Worm (Caenorhabditis elegans) whole organism, L1 larva: Measurements from ENCODE around the gene C09E7.10.

ENCODE experiments used
- C16A3.4 ChIP-seq: fragments of 150-350 bp; optimal IDR thresholded peaks from 2 replicates; lab custom pipeline; 2014; ENCODE audit warnings: missing biosample characterization, missing genetic modification characterization
- F16B12.6 ChIP-seq: fragments of 150-350 bp; optimal IDR thresholded peaks from 2 replicates; lab custom pipeline; 2014; ENCODE audit warnings: missing biosample characterization, missing genetic modification characterization
- Y116A8C.19 ChIP-seq: sonication (generic microtip); optimal IDR thresholded peaks from 2 replicates; lab custom pipeline; 2016; ENCODE audit warnings: missing compliant biosample characterization, missing genetic modification characterization, borderline replicate concordance
- alr-1 ChIP-seq: fragments of 200-800 bp; sonication (Bioruptor generic); optimal IDR thresholded peaks from 2 replicates; lab custom pipeline; 2018; ENCODE audit warnings: borderline replicate concordance, mild to moderate bottlenecking, missing genetic modification characterization, missing compliant biosample characterization
- ama-1 ChIP-seq: fragments of 150-350 bp; optimal IDR thresholded peaks from 2 replicates; lab custom pipeline; 2014
- blmp-1 ChIP-seq: fragments of 150-350 bp; optimal IDR thresholded peaks from 2 replicates; lab custom pipeline; 2014; ENCODE audit warnings: missing biosample characterization, missing genetic modification characterization
- ceh-63 ChIP-seq: fragments of 200-800 bp; sonication (Bioruptor generic); optimal IDR thresholded peaks from 2 replicates; lab custom pipeline; 2018; ENCODE audit warnings: mild to moderate bottlenecking, missing genetic modification characterization, missing compliant biosample characterization
- ceh-82 ChIP-seq, 3 experiments: fragments of 150-350 bp in 1 of 3; sonication (generic microtip) in 2 of 3; optimal IDR thresholded peaks; 2 replicates each; lab custom pipeline; 2014 to 2017; ENCODE audit warnings: missing biosample characterization in 3 of 3, missing genetic modification characterization in 3 of 3
- ceh-90 ChIP-seq: sonication (generic microtip); optimal IDR thresholded peaks from 2 replicates; lab custom pipeline; 2016; ENCODE audit warnings: missing genetic modification characterization, missing compliant biosample characterization
- ces-1 ChIP-seq: fragments of 150-350 bp; optimal IDR thresholded peaks from 2 replicates; lab custom pipeline; 2014; ENCODE audit warnings: missing biosample characterization, missing genetic modification reagents, missing genetic modification characterization
- dpl-1 ChIP-seq, 3 experiments: fragments of 150-350 bp in 2 of 3; sonication (generic microtip) in 1 of 3; optimal IDR thresholded peaks; 2 replicates each; lab custom pipeline; 2014 to 2017; ENCODE audit warnings: missing biosample characterization in 3 of 3, missing genetic modification characterization in 3 of 3, missing genetic modification reagents in 3 of 3
- dsc-1 ChIP-seq: sonication (generic microtip); optimal IDR thresholded peaks from 2 replicates; lab custom pipeline; 2016; ENCODE audit warnings: mild to moderate bottlenecking, missing genetic modification characterization, missing compliant biosample characterization
- efl-1 ChIP-seq, 4 experiments: fragments of 150-350 bp; optimal IDR thresholded peaks in 3 of 4; peaks in 1 of 4; 1 replicate in 1 of 4; 2 replicates in 3 of 4; lab custom pipeline; 2014; ENCODE audit warnings: missing biosample characterization in 2 of 4, missing genetic modification characterization in 2 of 4, missing genetic modification reagents in 2 of 4
- egl-13 ChIP-seq: sonication (generic microtip); optimal IDR thresholded peaks from 2 replicates; lab custom pipeline; 2016; ENCODE audit warnings: missing genotype, missing genetic modification reagents, missing genetic modification characterization, missing compliant biosample characterization
- egl-27 ChIP-seq, 2 experiments: fragments of 150-350 bp in 1 of 2; sonication (generic microtip); optimal IDR thresholded peaks; 3 replicates each; lab custom pipeline; 2017 to 2018; ENCODE audit warnings: missing biosample characterization in 2 of 2, missing genetic modification characterization in 2 of 2, missing genetic modification reagents in 2 of 2
- elt-2 ChIP-seq: sonication (generic microtip); optimal IDR thresholded peaks from 2 replicates; lab custom pipeline; 2016; ENCODE audit warnings: missing genetic modification characterization, mild to moderate bottlenecking, inconsistent platforms, missing compliant biosample characterization, missing genetic modification reagents
- elt-3 ChIP-seq, 6 experiments: fragments of 150-350 bp in 1 of 6; sonication (generic microtip); optimal IDR thresholded peaks; 2 replicates each; lab custom pipeline; 2017 to 2018; ENCODE audit warnings: missing biosample characterization in 6 of 6, missing genetic modification characterization in 6 of 6, inconsistent platforms in 1 of 6
- fkh-4 ChIP-seq: sonication (generic microtip); optimal IDR thresholded peaks from 2 replicates; lab custom pipeline; 2016; ENCODE audit warnings: missing compliant biosample characterization, missing genetic modification characterization, borderline replicate concordance
- fkh-8 ChIP-seq: sonication (generic microtip); optimal IDR thresholded peaks from 2 replicates; lab custom pipeline; 2016; ENCODE audit warnings: mild to moderate bottlenecking, missing genetic modification characterization, missing compliant biosample characterization
- fos-1 ChIP-seq: fragments of 150-350 bp; optimal IDR thresholded peaks from 2 replicates; lab custom pipeline; 2014; ENCODE audit warnings: missing biosample characterization, missing genetic modification characterization
- hlh-17 ChIP-seq: fragments of 200-800 bp; sonication (Bioruptor generic); optimal IDR thresholded peaks from 2 replicates; lab custom pipeline; 2018; ENCODE audit warnings: missing genetic modification characterization, mild to moderate bottlenecking, missing compliant biosample characterization, moderate library complexity, borderline replicate concordance
- irx-1 ChIP-seq: sonication (generic microtip); optimal IDR thresholded peaks from 2 replicates; lab custom pipeline; 2016; ENCODE audit warnings: missing genetic modification characterization, missing compliant biosample characterization
- jun-1 ChIP-seq: fragments of 150-350 bp; optimal IDR thresholded peaks from 2 replicates; lab custom pipeline; 2014; ENCODE audit warnings: missing biosample characterization, missing genetic modification reagents, missing genetic modification characterization
- lin-13 ChIP-seq: fragments of 150-350 bp; optimal IDR thresholded peaks from 2 replicates; lab custom pipeline; 2014; ENCODE audit warnings: missing biosample characterization, missing genetic modification reagents, missing genetic modification characterization
- lin-15B ChIP-seq: fragments of 150-350 bp; sonication (generic microtip); optimal IDR thresholded peaks from 3 replicates; lab custom pipeline; 2014; ENCODE audit warnings: missing biosample characterization, missing genetic modification characterization
- lin-35 ChIP-seq, 2 experiments: fragments of 150-350 bp; optimal IDR thresholded peaks; 2 replicates each; lab custom pipeline; 2014; ENCODE audit warnings: missing biosample characterization in 2 of 2, missing genetic modification characterization in 2 of 2, missing genetic modification reagents in 2 of 2
- lir-3 ChIP-seq: sonication (generic microtip); optimal IDR thresholded peaks from 2 replicates; lab custom pipeline; 2016; ENCODE audit warnings: mild to moderate bottlenecking, missing genetic modification characterization, moderate library complexity, missing compliant biosample characterization; ENCODE audit not compliant: poor library complexity
- lsy-2 ChIP-seq, 2 experiments: fragments of 150-350 bp; optimal IDR thresholded peaks; 2 replicates each; lab custom pipeline; 2014; ENCODE audit warnings: missing biosample characterization in 2 of 2, missing genetic modification characterization in 2 of 2
- mdl-1 ChIP-seq, 2 experiments: fragments of 150-350 bp; optimal IDR thresholded peaks; 2 replicates each; lab custom pipeline; 2014 to 2017; ENCODE audit warnings: missing biosample characterization in 2 of 2, missing genetic modification characterization in 2 of 2, inconsistent platforms in 1 of 2
- mef-2 ChIP-seq: fragments of 150-350 bp; optimal IDR thresholded peaks from 2 replicates; lab custom pipeline; 2014; ENCODE audit warnings: missing biosample characterization, missing genetic modification characterization
- mep-1 ChIP-seq: fragments of 150-350 bp; optimal IDR thresholded peaks from 2 replicates; lab custom pipeline; 2014; ENCODE audit warnings: missing biosample characterization, missing genetic modification characterization
- nhr-19 ChIP-seq: fragments of 200-800 bp; sonication (Bioruptor generic); conservative IDR thresholded peaks from 2 replicates; pipeline ENCODE4 v1.3.6; 2022; ENCODE audit warnings: missing genetic modification characterization, missing compliant biosample characterization
- nhr-71 ChIP-seq: sonication (generic microtip); optimal IDR thresholded peaks from 2 replicates; lab custom pipeline; 2016; ENCODE audit warnings: mild to moderate bottlenecking, missing genetic modification characterization, moderate library complexity, missing compliant biosample characterization
- nhr-76 ChIP-seq: sonication (generic microtip); optimal IDR thresholded peaks from 2 replicates; lab custom pipeline; 2017; ENCODE audit warnings: missing biosample characterization, missing genetic modification characterization
- nhr-84 ChIP-seq: sonication (generic microtip); optimal IDR thresholded peaks from 2 replicates; lab custom pipeline; 2017; ENCODE audit warnings: missing biosample characterization, missing genetic modification characterization
- pag-3 ChIP-seq: sonication (generic microtip); optimal IDR thresholded peaks from 2 replicates; lab custom pipeline; 2017; ENCODE audit warnings: missing genetic modification characterization, mild to moderate bottlenecking, missing compliant biosample characterization, antibody characterized with exemption, borderline replicate concordance; ENCODE audit not compliant: insufficient read depth
- pax-3 ChIP-seq: fragments of 200-800 bp; sonication (Bioruptor generic); optimal IDR thresholded peaks from 2 replicates; lab custom pipeline; 2018; ENCODE audit warnings: mild to moderate bottlenecking, missing genetic modification characterization, moderate library complexity, missing compliant biosample characterization
- pqm-1 ChIP-seq: sonication (generic microtip); optimal IDR thresholded peaks from 3 replicates; lab custom pipeline; 2017; ENCODE audit warnings: missing biosample characterization, missing genetic modification characterization
- rnt-1 ChIP-seq: sonication (generic microtip); optimal IDR thresholded peaks from 2 replicates; lab custom pipeline; 2016; ENCODE audit warnings: mild to moderate bottlenecking, missing genetic modification characterization, moderate library complexity, missing compliant biosample characterization
- skn-1 ChIP-seq: fragments of 150-350 bp; optimal IDR thresholded peaks from 2 replicates; lab custom pipeline; 2014; ENCODE audit warnings: missing biosample characterization, missing genetic modification characterization
- snpc-4 ChIP-seq: fragments of 150-350 bp; optimal IDR thresholded peaks from 2 replicates; lab custom pipeline; 2014; ENCODE audit warnings: missing biosample characterization, missing genetic modification characterization
- sox-4 ChIP-seq: sonication (generic microtip); optimal IDR thresholded peaks from 2 replicates; lab custom pipeline; 2016; ENCODE audit warnings: missing genetic modification characterization, missing compliant biosample characterization
- swsn-7 ChIP-seq: sonication (generic microtip); optimal IDR thresholded peaks from 2 replicates; lab custom pipeline; 2016; ENCODE audit warnings: missing genetic modification characterization, missing compliant biosample characterization
- ztf-4 ChIP-seq: fragments of 150-350 bp; optimal IDR thresholded peaks from 2 replicates; lab custom pipeline; 2014; ENCODE audit warnings: missing biosample characterization, missing genetic modification characterization

The C09E7.10 gene

DNA sequence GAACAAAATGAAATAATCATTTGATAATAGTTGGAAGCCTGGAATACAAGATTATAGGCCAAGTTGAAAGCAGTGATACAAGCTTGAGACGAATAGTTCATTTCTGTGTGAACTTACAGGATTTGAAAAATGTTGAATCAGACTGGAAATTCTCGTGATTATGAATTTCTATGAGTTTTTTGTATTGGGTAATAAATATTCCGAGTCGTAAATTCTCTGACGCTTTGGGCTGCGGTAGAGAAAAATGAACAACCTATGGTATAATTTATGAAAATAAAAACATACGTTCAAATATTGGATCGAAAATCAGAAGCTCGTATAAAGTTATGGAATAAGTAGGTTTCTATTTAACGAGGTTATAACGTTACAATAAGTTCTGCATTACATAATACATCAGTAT lies 27.0 kb downstream of the C09E7.10 start, which contains the start of gene srb-11:
TSS of gene srb-11 (minus strand) at position 101 of the 400 bp plus-strand sequence.
- TF ChIP-seq lir-3 (tag; lab: Kevin White, UChicago), result no peak
- TF ChIP-seq hlh-17, result no peak
- no peak for TF ChIP-seq nhr-84 (tag; lab: Kevin White, UChicago)
- TF ChIP-seq ceh-63 (GFP tag; lab: Kevin White, UChicago), result no peak
- no peak for TF ChIP-seq ceh-90
- no peak for TF ChIP-seq nhr-71 (tag; lab: Kevin White, UChicago)
- TF ChIP-seq dsc-1, result no peak
- no peak for TF ChIP-seq jun-1
- TF ChIP-seq irx-1, result no peak
- TF ChIP-seq ztf-4 (tag; lab: Kevin White, UChicago), result no peak
- TF ChIP-seq lsy-2 (tag; optimal IDR thresholded peaks at IDR 0.05; lab: Kevin White, UChicago), result no peak
- no peak for TF ChIP-seq fkh-4 (tag; lab: Kevin White, UChicago)
- TF ChIP-seq elt-3 (tag; optimal IDR thresholded peaks at IDR 0.05; lab: Kevin White, UChicago), result no peak
- no peak for TF ChIP-seq efl-1 (optimal IDR thresholded peaks at IDR 0.05; lab: Kevin White, UChicago)
- no peak for TF ChIP-seq efl-1 (GFP tag; optimal IDR thresholded peaks at IDR 0.05 in 1 of 2; lab: Kevin White, UChicago)

- TF ChIP-seq elt-3 (tag; optimal IDR thresholded peaks at IDR 0.05; lab: Kevin White, UChicago) (no peak), Y116A8C.19 (tag; lab: Kevin White, UChicago) (no peak), nhr-76 (tag; lab: Kevin White, UChicago) (no peak), lin-13 (GFP tag; lab: Kevin White, UChicago) (no peak), ama-1 (lab: Kevin White, UChicago) (no peak)
These were observed 28.9 kb downstream of the C09E7.10 start for ce11 chrIII:6490989-6491388.

DNA sequence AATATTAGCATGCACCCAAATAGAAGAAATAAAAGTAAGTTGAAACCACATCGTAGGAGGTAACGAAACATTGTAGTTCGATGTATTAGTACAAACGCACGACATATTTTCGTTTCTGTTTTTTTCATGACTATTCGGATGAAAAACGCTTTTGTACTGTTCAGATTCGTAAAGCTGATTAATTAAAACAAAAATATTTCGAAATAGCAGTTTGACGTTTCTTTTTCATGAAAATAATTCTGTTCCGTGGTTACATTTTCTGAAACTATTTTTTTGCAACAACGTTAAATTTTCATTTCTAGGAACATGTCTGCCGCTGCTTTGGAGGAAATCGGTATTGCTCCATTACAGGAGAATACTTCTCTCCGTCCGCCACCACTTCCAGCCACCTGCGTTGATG lies 30.4 kb downstream of the C09E7.10 start, which contains the start of gene rpt-3:
TSS of gene rpt-3 (plus strand) at position 301 of the 400 bp plus-strand sequence.
- TF ChIP-seq lir-3 (tag; lab: Kevin White, UChicago) (no peak), lin-15B (tag; lab: Kevin White, UChicago) (no peak), egl-27 (tag; optimal IDR thresholded peaks at IDR 0.05; lab: Kevin White, UChicago) (no peak), Y116A8C.19 (tag; lab: Kevin White, UChicago) (no peak), pag-3 (tag; lab: Kevin White, UChicago) (no peak), pax-3 (tag; lab: Kevin White, UChicago) (no peak), mef-2 (tag; lab: Kevin White, UChicago) (no peak)

DNA sequence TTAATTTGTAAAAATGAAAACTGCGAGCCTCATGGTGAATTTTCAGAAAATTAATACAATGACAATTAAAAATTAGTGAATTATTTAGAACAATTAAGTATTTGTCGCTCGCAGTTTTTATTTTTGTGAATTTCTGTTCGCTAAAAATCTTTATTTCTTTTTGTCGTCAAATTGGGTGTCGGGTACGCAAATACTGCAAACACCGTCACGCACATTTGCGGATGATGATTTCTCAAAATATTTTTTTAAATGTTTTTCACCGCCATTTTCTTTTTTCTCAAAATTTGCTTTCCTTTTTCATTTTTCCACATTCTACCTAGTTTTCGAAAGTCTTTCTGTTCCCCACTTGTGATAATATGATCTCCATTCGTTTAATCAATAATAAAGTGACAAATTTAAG lies 30.9 kb downstream of the C09E7.10 start:
- TF ChIP-seq pqm-1 (tag; lab: Kevin White, UChicago) (no peak), egl-13 (tag; lab: Kevin White, UChicago) (no peak), dpl-1 (GFP tag; optimal IDR thresholded peaks at IDR 0.05; lab: Kevin White, UChicago) (peak; percentile 66 to 74 (median 72)), lin-35 (GFP tag; optimal IDR thresholded peaks at IDR 0.05; lab: Kevin White, UChicago) (peak; percentile 54 to 64), sox-4 (tag; lab: Kevin White, UChicago) (no peak), rnt-1 (peak; percentile 52), ama-1 (lab: Kevin White, UChicago) (no peak), mep-1 (tag; lab: Kevin White, UChicago) (peak; percentile 36), nhr-71 (tag; lab: Kevin White, UChicago) (peak; percentile 65), F16B12.6 (tag; lab: Kevin White, UChicago) (peak; percentile 95), lir-3 (tag; lab: Kevin White, UChicago) (no peak), mdl-1 (tag; optimal IDR thresholded peaks at IDR 0.05; lab: Kevin White, UChicago) (peak in 1 of 2 experiments; percentile 36), lin-15B (tag; lab: Kevin White, UChicago) (peak; percentile 13), lin-13 (GFP tag; lab: Kevin White, UChicago) (peak; percentile 16), efl-1 (optimal IDR thresholded peaks at IDR 0.05; lab: Kevin White, UChicago) (peak; percentile 64 to 77), efl-1 (GFP tag; optimal IDR thresholded peaks at IDR 0.05 in 1 of 2; lab: Kevin White, UChicago) (peak; percentile 72 to 96), C16A3.4 (tag; lab: Kevin White, UChicago) (peak; percentile 49), snpc-4 (peak; percentile 16), blmp-1 (peak; percentile 43), nhr-19 (GFP tag; lab: Robert Waterston, UW) (peak; percentile 55), fkh-8 (tag; lab: Kevin White, UChicago) (peak; percentile 7), fos-1 (tag; lab: Kevin White, UChicago) (peak; percentile 28), elt-2 (tag; lab: Kevin White, UChicago) (no peak), swsn-7 (tag; lab: Kevin White, UChicago) (peak; percentile 50), alr-1 (tag; lab: Kevin White, UChicago) (no peak), ces-1 (GFP tag; lab: Kevin White, UChicago) (no peak), mef-2 (tag; lab: Kevin White, UChicago) (no peak), skn-1 (tag; lab: Kevin White, UChicago) (peak; percentile 98), lsy-2 (tag; optimal IDR thresholded peaks at IDR 0.05; lab: Kevin White, UChicago) (peak; percentile 72 to 76), ceh-82 (tag; optimal IDR thresholded peaks at IDR 0.05; lab: Kevin White, UChicago) (peak; percentile 5 to 50 (median 33))
